Fruit fly (Drosophila melanogaster): Measurements from ENCODE around the gene Octbeta1R.
A peak's percentile ranks its signal among the peaks of the same experiment; 100 is the strongest.

Gene Octbeta1R

dm6 chr3R:22468829-22469487 lies 28.1 kb upstream of the Octbeta1R start (continued):
- TF ChIP-seq HLH4C (GFP tag; IDR thresholded peaks at IDR 0.05; ENCODE audit: partially characterized antibody) (no peak), CG6765 (GFP tag; optimal IDR thresholded peaks at IDR 0.05) (peak; percentile 82), CG31441 (GFP tag; IDR thresholded peaks at IDR 0.05) (peak; percentile 84), Hmx (GFP tag; optimal IDR thresholded peaks at IDR 0.05) (no peak), ken (GFP tag; IDR thresholded peaks at IDR 0.05) (peak; percentile 72), CG5245 (GFP tag; optimal IDR thresholded peaks at IDR 0.05) (peak; percentile 71), E2f1 (GFP tag; IDR thresholded peaks at IDR 0.05) (peak; percentile 76), tx (GFP tag; optimal IDR thresholded peaks at IDR 0.05) (peak; percentile 84), tgo (GFP tag; IDR thresholded peaks at IDR 0.05) (peak; percentile 87), HLH54F (GFP tag; optimal IDR thresholded peaks at IDR 0.05) (peak; percentile 88), ro (GFP tag; IDR thresholded peaks at IDR 0.05) (no peak; the same call in 1 of the 2 replicates), dimm (GFP tag; IDR thresholded peaks at IDR 0.05) (peak; percentile 74), Sry-δ (GFP tag; optimal IDR thresholded peaks at IDR 0.05) (peak; percentile 39), D19A (tag; optimal IDR thresholded peaks at IDR 0.05) (peak; percentile 79), onecut (GFP tag; IDR thresholded peaks at IDR 0.05) (peak; percentile 81), Fer3 (tag; optimal IDR thresholded peaks at IDR 0.05) (peak; percentile 89), ind (GFP tag; optimal IDR thresholded peaks at IDR 0.05) (peak; percentile 90), CG14860 (GFP tag; IDR thresholded peaks at IDR 0.05; ENCODE audit: partially characterized antibody) (no peak), CG13287 (GFP tag; IDR thresholded peaks at IDR 0.05; ENCODE audit: partially characterized antibody) (no peak), CG33213 (GFP tag; optimal IDR thresholded peaks at IDR 0.05) (no peak), CG9797 (GFP tag; optimal IDR thresholded peaks at IDR 0.05) (no peak), ATbp (GFP tag; optimal IDR thresholded peaks at IDR 0.05) (peak; percentile 86), Taf1 (GFP tag; IDR thresholded peaks at IDR 0.05) (peak; percentile 54; the same call in 1 of the 2 replicates), CG30020 (tag; optimal IDR thresholded peaks at IDR 0.05) (no peak), p53 (GFP tag; optimal IDR thresholded peaks at IDR 0.05) (peak; percentile 78), CG1603 (tag; optimal IDR thresholded peaks at IDR 0.05) (peak; percentile 76), Dfd (GFP tag; optimal IDR thresholded peaks at IDR 0.05) (no peak), dysf (GFP tag; IDR thresholded peaks at IDR 0.05) (peak; percentile 89), hbn (GFP tag; IDR thresholded peaks at IDR 0.05; ENCODE audit: partially characterized antibody) (no peak), CG2712 (tag; optimal IDR thresholded peaks at IDR 0.05) (no peak), btn (GFP tag; optimal IDR thresholded peaks at IDR 0.05) (peak; percentile 70), vfl (GFP tag; optimal IDR thresholded peaks at IDR 0.05) (peak; percentile 84), kni (GFP tag; optimal IDR thresholded peaks at IDR 0.05) (no peak), CG1024 (GFP tag; IDR thresholded peaks at IDR 0.05) (peak; percentile 61), tna (GFP tag; IDR thresholded peaks at IDR 0.05; ENCODE audit: partially characterized antibody) (no peak), cad (GFP tag; optimal IDR thresholded peaks at IDR 0.05) (no peak), rib (GFP tag; IDR thresholded peaks at IDR 0.05) (peak; percentile 75), Doc2 (GFP tag; IDR thresholded peaks at IDR 0.05) (0 out of 2 replicates have a peak, but pooled peaks have one; percentile 39), CG2116 (GFP tag; optimal IDR thresholded peaks at IDR 0.05) (peak; percentile 39), CG12104 (GFP tag; optimal IDR thresholded peaks at IDR 0.05) (peak; percentile 68), CG7271 (tag; optimal IDR thresholded peaks at IDR 0.05) (no peak), Drgx (GFP tag; IDR thresholded peaks at IDR 0.05) (peak; percentile 77), caup (GFP tag; optimal IDR thresholded peaks at IDR 0.05; ENCODE audit: severe bottlenecking) (peak; percentile 93), Xbp1 (GFP tag; optimal IDR thresholded peaks at IDR 0.05) (peak; percentile 90), Camta (GFP tag; optimal IDR thresholded peaks at IDR 0.05) (peak; percentile 76), CG4854 (GFP tag; optimal IDR thresholded peaks at IDR 0.05) (no peak), CG3838 (GFP tag; optimal IDR thresholded peaks at IDR 0.05) (no peak), kay (GFP tag; optimal IDR thresholded peaks at IDR 0.05) (peak; percentile 79), ara (GFP tag; IDR thresholded peaks at IDR 0.05) (peak; percentile 57; the same call in 1 of the 2 replicates), fd96Cb (tag; optimal IDR thresholded peaks at IDR 0.05) (peak; percentile 84)
